Worm (Caenorhabditis elegans) whole organism, L4/young adult: ENCODE results near the gene srh-4.

Source experiments
- W03F9.2 ChIP-seq: fragments of 150-350 bp; optimal IDR thresholded peaks from 2 replicates; lab custom pipeline; 2014; ENCODE audit warnings: missing biosample characterization, missing genetic modification characterization
- dao-5 ChIP-seq: sonication (generic microtip); optimal IDR thresholded peaks from 2 replicates; lab custom pipeline; 2016; ENCODE audit warnings: missing genotype, missing genetic modification characterization, moderate library complexity, missing compliant biosample characterization

ce11 chrV:3989070-3989469, 21.2 kb upstream of the srh-4 start, which contains the start of gene nlp-27:
- TF ChIP-seq W03F9.2 (tag; lab: Kevin White, UChicago), result no peak
- TF ChIP-seq dao-5 (tag; lab: Kevin White, UChicago), result no peak
